Worm (Caenorhabditis elegans) whole organism, late embryonic: Measurements from ENCODE around the gene gro-1.

Source experiments
- F13H6.1 ChIP-seq: sonication (generic microtip); optimal IDR thresholded peaks from 2 replicates; lab custom pipeline; 2016; ENCODE audit warnings: missing genetic modification characterization, missing compliant biosample characterization
- ceh-19 ChIP-seq: fragments of 200-800 bp; sonication (Bioruptor generic); optimal IDR thresholded peaks from 2 replicates; lab custom pipeline; 2018; ENCODE audit warnings: mild to moderate bottlenecking, missing genetic modification characterization, missing compliant biosample characterization
- ceh-22 ChIP-seq: sonication (generic microtip); optimal IDR thresholded peaks from 2 replicates; lab custom pipeline; 2017; ENCODE audit warnings: missing biosample characterization, missing genetic modification characterization
- ceh-6 ChIP-seq: fragments of 200-800 bp; sonication (Bioruptor generic); optimal IDR thresholded peaks from 2 replicates; lab custom pipeline; 2018; ENCODE audit warnings: mild to moderate bottlenecking, missing genetic modification characterization, missing compliant biosample characterization
- gmeb-2 ChIP-seq: sonication (generic microtip); optimal IDR thresholded peaks from 2 replicates; lab custom pipeline; 2016; ENCODE audit warnings: missing genetic modification characterization, inconsistent platforms, missing compliant biosample characterization
- lin-11 ChIP-seq: fragments of 200-800 bp; sonication (Bioruptor generic); optimal IDR thresholded peaks from 2 replicates; lab custom pipeline; 2018; ENCODE audit warnings: mild to moderate bottlenecking, missing genetic modification characterization, missing compliant biosample characterization
- pag-3 ChIP-seq: sonication (generic microtip); optimal IDR thresholded peaks from 2 replicates; lab custom pipeline; 2016; ENCODE audit warnings: missing compliant biosample characterization, missing genetic modification characterization, borderline replicate concordance
- pat-9 ChIP-seq: fragments of 200-800 bp; sonication (Bioruptor generic); optimal IDR thresholded peaks from 2 replicates; lab custom pipeline; 2018; ENCODE audit warnings: mild to moderate bottlenecking, missing genetic modification characterization, moderate library complexity, missing compliant biosample characterization
- pha-4 ChIP-seq: fragments of 150-350 bp; optimal IDR thresholded peaks from 2 replicates; lab custom pipeline; 2018; ENCODE audit warnings: missing biosample characterization, missing genetic modification reagents, missing genetic modification characterization
- unc-55 ChIP-seq: sonication (generic microtip); optimal IDR thresholded peaks from 2 replicates; lab custom pipeline; 2017; ENCODE audit warnings: missing biosample characterization, missing genetic modification reagents, missing genetic modification characterization

- TF ChIP-seq ceh-6 (GFP tag; lab: Kevin White, UChicago) (no peak), unc-55 (GFP tag; lab: Kevin White, UChicago) (no peak), F13H6.1 (tag; lab: Kevin White, UChicago) (no peak), pag-3 (tag; lab: Kevin White, UChicago) (no peak), pha-4 (tag; lab: Kevin White, UChicago) (no peak), ceh-22 (tag; lab: Kevin White, UChicago) (no peak), gmeb-2 (tag; lab: Kevin White, UChicago) (no peak), pat-9 (tag; lab: Kevin White, UChicago) (no peak), ceh-19 (GFP tag; lab: Kevin White, UChicago) (no peak), lin-11 (tag; lab: Kevin White, UChicago) (no peak)
Measured at ce11 chrIII:5304044-5304443, 39.1 kb downstream of the gro-1 start.
